Worm (Caenorhabditis elegans): ENCODE data around the gene zyg-1.
"Not testable (repeated sequence)": the region's sequence is repeated elsewhere in the genome, so short reads cannot be mapped to it uniquely, and the experiment has no call there.

Gene zyg-1

ce11 chrII:5688959-5689358 is 39.4 kb downstream of the zyg-1 start, which contains the start of gene C25H3.11 (continued):
- TF ChIP-seq aptf-3 (GFP tag; IDR thresholded peaks at IDR 0.05) = no peak
- TF ChIP-seq lag-1 (GFP tag; IDR thresholded peaks at IDR 0.05) = no peak
- peak; percentile 79 for TF ChIP-seq attf-5 (GFP tag; optimal IDR thresholded peaks at IDR 0.05)
- no peak for TF ChIP-seq F49E8.2 (tag; optimal IDR thresholded peaks at IDR 0.05; ENCODE audit: insufficient read depth)

ce11 chrII:5691216-5691771 is 41.7 kb downstream of the zyg-1 start, which contains the start of the genes ndub-5 and eif-2D:
ndub-5 (minus strand) TSS chrII:5691353.
eif-2D (plus strand) TSS chrII:5691721.
- TF ChIP-seq ztf-6 (GFP tag; IDR thresholded peaks at IDR 0.05) (no peak), ztf-18 (tag; optimal IDR thresholded peaks at IDR 0.05) (no peak), snpc-4 (GFP tag; optimal IDR thresholded peaks at IDR 0.05) (no peak), snpc-4 (tag; optimal IDR thresholded peaks at IDR 0.05) (peak in 1 of 4 experiments; percentile 23), attf-6 (GFP tag; IDR thresholded peaks at IDR 0.05) (no peak), repo-1 (tag; optimal IDR thresholded peaks at IDR 0.05) (no peak), nhr-90 (tag; optimal IDR thresholded peaks at IDR 0.05) (no peak), hmg-20 (GFP tag; IDR thresholded peaks at IDR 0.05) (no peak), snpc-1.1 (tag; optimal IDR thresholded peaks at IDR 0.05; ENCODE audit: insufficient read depth) (peak; percentile 2)

DNA sequence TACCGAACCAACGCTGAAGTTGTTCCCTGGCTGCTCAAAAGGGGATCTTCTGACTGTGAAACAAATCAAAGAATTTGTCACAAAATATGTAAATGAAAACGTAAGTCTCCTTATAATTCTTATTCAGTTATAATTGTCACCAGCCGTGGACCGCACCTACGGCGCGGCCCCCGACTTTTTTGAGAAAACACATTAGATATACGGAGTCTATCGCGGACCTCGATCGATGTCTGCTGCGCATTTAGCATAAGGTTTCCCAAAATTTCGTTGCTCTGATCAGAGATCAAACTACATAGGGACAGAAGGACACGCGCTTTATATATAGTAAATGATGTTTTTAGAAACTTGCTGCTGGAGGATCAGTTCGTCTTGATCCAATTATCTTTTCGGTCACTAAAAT is 43.4 kb downstream of the zyg-1 start:
- TF ChIP-seq snpc-1.1 (tag; optimal IDR thresholded peaks at IDR 0.05; ENCODE audit: insufficient read depth) = peak; percentile 56
- TF ChIP-seq snpc-4 (GFP tag; optimal IDR thresholded peaks at IDR 0.05) = not testable (repeated sequence)
- peak in 2 of 4 experiments; percentile 64 to 82 for TF ChIP-seq snpc-4 (tag; optimal IDR thresholded peaks at IDR 0.05)

DNA sequence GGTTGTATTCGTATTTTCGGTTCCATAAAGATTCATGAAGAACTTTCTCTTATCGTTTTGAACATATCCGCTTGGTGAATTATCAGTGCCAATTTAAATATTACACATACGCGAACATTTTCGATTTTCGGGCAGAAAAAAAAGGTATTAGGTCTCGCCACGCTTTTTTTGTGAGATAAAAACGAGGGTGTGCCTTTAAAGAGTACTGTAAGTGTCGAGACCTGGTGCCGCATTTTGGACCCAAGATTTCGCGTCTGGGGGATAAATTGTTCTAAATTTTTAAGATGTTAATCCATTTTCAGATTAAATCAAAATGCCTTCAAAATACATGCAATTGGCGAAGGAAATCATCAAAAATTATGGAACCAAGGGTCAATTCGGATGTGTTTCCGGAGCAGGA is 44.3 kb downstream of the zyg-1 start, which contains the start of gene C25H3.3:
Gene C25H3.3, plus strand, starts transcription at position 301 of the 400 bp plus-strand sequence.
- no peak for TF ChIP-seq F55B11.4 (tag; optimal IDR thresholded peaks at IDR 0.05; ENCODE audit: borderline replicate concordance, insufficient read depth)

DNA sequence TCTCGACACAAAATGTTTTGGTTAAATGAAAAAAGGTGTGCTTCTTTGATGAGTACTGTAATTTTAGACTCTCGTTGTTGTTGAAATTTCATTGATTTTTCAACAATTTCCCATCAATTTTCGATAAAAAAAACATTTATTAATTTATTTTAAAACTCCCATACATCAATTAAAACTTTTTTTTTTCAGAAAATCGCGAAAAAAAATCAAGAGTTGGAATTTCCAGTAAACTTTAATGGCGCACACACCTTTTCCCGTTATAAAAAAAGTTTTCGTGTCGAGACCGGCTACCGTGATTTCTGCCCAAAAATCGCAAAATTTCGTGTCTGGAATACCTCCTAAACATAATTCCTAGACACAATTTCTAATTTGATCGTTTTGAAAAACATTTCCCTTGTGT is 45.2 kb downstream of the zyg-1 start, which contains the start of gene C25H3.14:
Gene C25H3.14, plus strand, starts transcription at position 301 of the 400 bp plus-strand sequence.
- TF ChIP-seq F57A8.1 (GFP tag; optimal IDR thresholded peaks at IDR 0.05) = no peak
- no peak for TF ChIP-seq him-1 (tag; optimal IDR thresholded peaks at IDR 0.05)
- TF ChIP-seq fkh-3 (tag; optimal IDR thresholded peaks at IDR 0.05) = no peak
- no peak for TF ChIP-seq nhr-120 (GFP tag; IDR thresholded peaks at IDR 0.05)

- TF ChIP-seq hlh-26 (GFP tag; conservative IDR thresholded peaks at IDR 0.05) (no peak), lin-26 (GFP tag; IDR thresholded peaks at IDR 0.05) (no peak), hmg-1.2 (GFP tag; IDR thresholded peaks at IDR 0.05) (no peak), nhr-120 (GFP tag; IDR thresholded peaks at IDR 0.05) (no peak), zfh-2 (GFP tag; conservative IDR thresholded peaks at IDR 0.05) (no peak), ceh-27 (GFP tag; optimal IDR thresholded peaks at IDR 0.05) (no peak), ZK185.1 (tag; optimal IDR thresholded peaks at IDR 0.05; ENCODE audit: poor library complexity, severe bottlenecking) (no peak), B0336.3 (GFP tag; IDR thresholded peaks at IDR 0.05) (no peak), F57C9.4 (tag; optimal IDR thresholded peaks at IDR 0.05) (no peak), nhr-179 (tag; optimal IDR thresholded peaks at IDR 0.05) (no peak), bed-1 (GFP tag; IDR thresholded peaks at IDR 0.05) (no peak), athp-1 (tag; optimal IDR thresholded peaks at IDR 0.05) (no peak), madf-6 (GFP tag; IDR thresholded peaks at IDR 0.05) (no peak), tlf-1 (GFP tag; optimal IDR thresholded peaks at IDR 0.05) (no peak), F37B4.10 (GFP tag; IDR thresholded peaks at IDR 0.05) (no peak), attf-6 (GFP tag; IDR thresholded peaks at IDR 0.05) (no peak), mxl-1 (tag; optimal IDR thresholded peaks at IDR 0.05) (no peak), T26A5.8 (tag; optimal IDR thresholded peaks at IDR 0.05) (no peak), Y79H2A.3 (GFP tag; conservative IDR thresholded peaks at IDR 0.05) (no peak)
Observed at ce11 chrII:5696218-5696617, 46.7 kb downstream of the zyg-1 start.

All from whole organism, young adult.